Fruit fly (Drosophila melanogaster): ENCODE measurements around the gene CG8260.

The CG8260 gene

dm6 chrX:15740288-15740726, 15.8 kb upstream of the CG8260 start (continued):
- peak; percentile 23 for TF ChIP-seq kah (GFP tag; optimal IDR thresholded peaks at IDR 0.05)
- TF ChIP-seq CG1233 (GFP tag; optimal IDR thresholded peaks at IDR 0.05): peak; percentile 46
- TF ChIP-seq Fer1 (GFP tag; optimal IDR thresholded peaks at IDR 0.05): peak; percentile 85
- no peak for TF ChIP-seq Dll (GFP tag; IDR thresholded peaks at IDR 0.05; ENCODE audit: partially characterized antibody)
- TF ChIP-seq E2f2 (GFP tag; IDR thresholded peaks at IDR 0.05): peak; percentile 36; the same call in 1 of the 2 replicates
- peak; percentile 59; the same call in 1 of the 3 replicates for TF ChIP-seq CG2889 (GFP tag; IDR thresholded peaks at IDR 0.05)
- TF ChIP-seq tio (GFP tag; optimal IDR thresholded peaks at IDR 0.05): no peak
- TF ChIP-seq dpn (GFP tag; optimal IDR thresholded peaks at IDR 0.05): peak; percentile 54 to 65
- TF ChIP-seq CG31365 (tag; optimal IDR thresholded peaks at IDR 0.05): peak; percentile 52
- peak; percentile 9 for TF ChIP-seq slou (GFP tag; optimal IDR thresholded peaks at IDR 0.05)
- peak; percentile 75 for TF ChIP-seq CG8944 (GFP tag; optimal IDR thresholded peaks at IDR 0.05)
- TF ChIP-seq abd-A (tag; optimal IDR thresholded peaks at IDR 0.05): no peak
- no peak for TF ChIP-seq da (GFP tag; optimal IDR thresholded peaks at IDR 0.05)
- peak; percentile 80 for TF ChIP-seq Dek (tag; optimal IDR thresholded peaks at IDR 0.05)
- TF ChIP-seq CG9609 (GFP tag; optimal IDR thresholded peaks at IDR 0.05): peak; percentile 42
- TF ChIP-seq sens (GFP tag): peak; percentile 91
- TF ChIP-seq CG3281 (GFP tag; optimal IDR thresholded peaks at IDR 0.05): peak; percentile 78
- peak in 1 of 2 experiments; percentile 27 for TF ChIP-seq insv (GFP tag; optimal IDR thresholded peaks at IDR 0.05)
- TF ChIP-seq CG33557 (GFP tag; optimal IDR thresholded peaks at IDR 0.05): no peak
- no peak for TF ChIP-seq Sox100B (GFP tag; optimal IDR thresholded peaks at IDR 0.05)
- peak; percentile 69 for TF ChIP-seq CG12391 (tag; optimal IDR thresholded peaks at IDR 0.05)
- no peak for TF ChIP-seq HLH4C (GFP tag; IDR thresholded peaks at IDR 0.05; ENCODE audit: partially characterized antibody)
- TF ChIP-seq CG4854 (GFP tag; optimal IDR thresholded peaks at IDR 0.05): peak; percentile 27
- TF ChIP-seq ftz-f1 (GFP tag; optimal IDR thresholded peaks at IDR 0.05): no peak
- TF ChIP-seq Atf3 (GFP tag; optimal IDR thresholded peaks at IDR 0.05): no peak
- no peak for TF ChIP-seq hbn (GFP tag; IDR thresholded peaks at IDR 0.05; ENCODE audit: partially characterized antibody)
- TF ChIP-seq CG4707 (GFP tag; optimal IDR thresholded peaks at IDR 0.05): peak; percentile 14
- TF ChIP-seq CG9215 (GFP tag; IDR thresholded peaks at IDR 0.05): peak; percentile 71
- TF ChIP-seq CG12744 (GFP tag; optimal IDR thresholded peaks at IDR 0.05): peak; percentile 51
- TF ChIP-seq CG14441 (GFP tag; IDR thresholded peaks at IDR 0.05): peak; percentile 84
- peak; percentile 67 for TF ChIP-seq CG30403 (GFP tag; optimal IDR thresholded peaks at IDR 0.05)
- peak; percentile 41 for TF ChIP-seq CG30431 (GFP tag; optimal IDR thresholded peaks at IDR 0.05)
- no peak for TF ChIP-seq Dp (GFP tag; optimal IDR thresholded peaks at IDR 0.05)
- peak; percentile 79 for TF ChIP-seq CG17359 (tag; optimal IDR thresholded peaks at IDR 0.05)
- TF ChIP-seq Xbp1 (GFP tag; optimal IDR thresholded peaks at IDR 0.05): peak; percentile 66
- TF ChIP-seq vnd (GFP tag; IDR thresholded peaks at IDR 0.05; ENCODE audit: partially characterized antibody): no peak
- TF ChIP-seq Asciz (GFP tag; optimal IDR thresholded peaks at IDR 0.05): no peak
- TF ChIP-seq Hr3 (GFP tag; optimal IDR thresholded peaks at IDR 0.05): peak; percentile 41
- peak; percentile 80 for TF ChIP-seq CG10366 (GFP tag; IDR thresholded peaks at IDR 0.05)
- TF ChIP-seq shn (GFP tag; optimal IDR thresholded peaks at IDR 0.05): no peak
- peak; percentile 3 for TF ChIP-seq Atf-2 (GFP tag; optimal IDR thresholded peaks at IDR 0.05)
- peak; percentile 87 for TF ChIP-seq CG12769 (tag; optimal IDR thresholded peaks at IDR 0.05)
- TF ChIP-seq CrebB (tag; optimal IDR thresholded peaks at IDR 0.05): peak; percentile 50
- peak; percentile 64 for TF ChIP-seq CG11696 (GFP tag; IDR thresholded peaks at IDR 0.05)
- TF ChIP-seq Sry-β (GFP tag; optimal IDR thresholded peaks at IDR 0.05): no peak
- TF ChIP-seq Deaf1 (tag; optimal IDR thresholded peaks at IDR 0.05): peak; percentile 77
- peak; percentile 45 for TF ChIP-seq NC2β (GFP tag; optimal IDR thresholded peaks at IDR 0.05)
- peak; percentile 63 for TF ChIP-seq Chrac-16 (GFP tag; optimal IDR thresholded peaks at IDR 0.05)
- no peak for TF ChIP-seq CG11093 (GFP tag; IDR thresholded peaks at IDR 0.05)
- TF ChIP-seq CG10209 (GFP tag; optimal IDR thresholded peaks at IDR 0.05): peak; percentile 70
- TF ChIP-seq CG1832 (GFP tag; optimal IDR thresholded peaks at IDR 0.05): no peak
